Worm (Caenorhabditis elegans) whole organism, late embryonic: ENCODE results near the gene fipr-25.

Source experiments
- C08G9.2 ChIP-seq: sonication (generic microtip); optimal IDR thresholded peaks from 2 replicates; lab custom pipeline; 2016; ENCODE audit warnings: mild to moderate bottlenecking, missing genetic modification characterization, moderate library complexity, missing compliant biosample characterization
- K02D7.2 ChIP-seq: sonication (generic microtip); optimal IDR thresholded peaks from 2 replicates; lab custom pipeline; 2017; ENCODE audit warnings: mild to moderate bottlenecking, missing genetic modification characterization, missing compliant biosample characterization
- T23F11.4 ChIP-seq: fragments of 200-800 bp; sonication (Bioruptor generic); optimal IDR thresholded peaks from 2 replicates; lab custom pipeline; 2018; ENCODE audit warnings: mild to moderate bottlenecking, missing genetic modification characterization, missing compliant biosample characterization
- Y22D7AL.16 ChIP-seq: sonication (generic microtip); optimal IDR thresholded peaks from 2 replicates; lab custom pipeline; 2016; ENCODE audit warnings: missing genetic modification characterization, missing compliant biosample characterization
- ahr-1 ChIP-seq: sonication (generic microtip); optimal IDR thresholded peaks from 2 replicates; lab custom pipeline; 2016; ENCODE audit warnings: missing genetic modification characterization, missing compliant biosample characterization
- ceh-14 ChIP-seq: sonication (generic microtip); optimal IDR thresholded peaks from 2 replicates; lab custom pipeline; 2016; ENCODE audit warnings: missing genotype, missing genetic modification characterization, missing compliant biosample characterization
- ceh-18 ChIP-seq: sonication (generic microtip); optimal IDR thresholded peaks from 2 replicates; lab custom pipeline; 2016; ENCODE audit warnings: missing genetic modification characterization, missing compliant biosample characterization
- ceh-19 ChIP-seq: fragments of 200-800 bp; sonication (Bioruptor generic); optimal IDR thresholded peaks from 2 replicates; lab custom pipeline; 2018; ENCODE audit warnings: mild to moderate bottlenecking, missing genetic modification characterization, missing compliant biosample characterization
- ceh-22 ChIP-seq: sonication (generic microtip); optimal IDR thresholded peaks from 2 replicates; lab custom pipeline; 2017; ENCODE audit warnings: missing biosample characterization, missing genetic modification characterization
- ceh-34 ChIP-seq: sonication (generic microtip); optimal IDR thresholded peaks from 2 replicates; lab custom pipeline; 2016; ENCODE audit warnings: mild to moderate bottlenecking, missing genetic modification characterization, missing compliant biosample characterization
- ceh-48 ChIP-seq: sonication (generic microtip); optimal IDR thresholded peaks from 2 replicates; lab custom pipeline; 2016; ENCODE audit warnings: missing genetic modification characterization, inconsistent platforms, missing compliant biosample characterization
- ceh-6 ChIP-seq: fragments of 200-800 bp; sonication (Bioruptor generic); optimal IDR thresholded peaks from 2 replicates; lab custom pipeline; 2018; ENCODE audit warnings: mild to moderate bottlenecking, missing genetic modification characterization, missing compliant biosample characterization
- ceh-9 ChIP-seq: sonication (generic microtip); optimal IDR thresholded peaks from 2 replicates; lab custom pipeline; 2016; ENCODE audit warnings: mild to moderate bottlenecking, missing genetic modification characterization, inconsistent platforms, missing compliant biosample characterization
- che-1 ChIP-seq: sonication (generic microtip); optimal IDR thresholded peaks from 2 replicates; lab custom pipeline; 2016; ENCODE audit warnings: mild to moderate bottlenecking, missing genetic modification characterization, missing compliant biosample characterization
- elt-2 ChIP-seq: sonication (generic microtip); optimal IDR thresholded peaks from 2 replicates; lab custom pipeline; 2016; ENCODE audit warnings: missing genetic modification reagents, missing genetic modification characterization, missing compliant biosample characterization
- fax-1 ChIP-seq: sonication (generic microtip); optimal IDR thresholded peaks from 2 replicates; lab custom pipeline; 2016; ENCODE audit warnings: missing genotype, missing genetic modification characterization, missing compliant biosample characterization
- fkh-6 ChIP-seq: sonication (generic microtip); optimal IDR thresholded peaks from 2 replicates; lab custom pipeline; 2016; ENCODE audit warnings: missing genetic modification characterization, missing compliant biosample characterization
- gmeb-2 ChIP-seq: sonication (generic microtip); optimal IDR thresholded peaks from 2 replicates; lab custom pipeline; 2016; ENCODE audit warnings: missing genetic modification characterization, inconsistent platforms, missing compliant biosample characterization
- hlh-13 ChIP-seq: fragments of 200-800 bp; sonication (Bioruptor generic); optimal IDR thresholded peaks from 2 replicates; lab custom pipeline; 2018; ENCODE audit warnings: mild to moderate bottlenecking, missing genetic modification characterization, missing compliant biosample characterization
- hlh-30 ChIP-seq: sonication (generic microtip); optimal IDR thresholded peaks from 2 replicates; lab custom pipeline; 2017; ENCODE audit warnings: antibody characterized with exemption, missing genetic modification characterization, missing compliant biosample characterization; ENCODE audit not compliant: insufficient read depth
- lin-11 ChIP-seq: fragments of 200-800 bp; sonication (Bioruptor generic); optimal IDR thresholded peaks from 2 replicates; lab custom pipeline; 2018; ENCODE audit warnings: mild to moderate bottlenecking, missing genetic modification characterization, missing compliant biosample characterization
- madf-2 ChIP-seq: sonication (generic microtip); optimal IDR thresholded peaks from 2 replicates; lab custom pipeline; 2017; ENCODE audit warnings: missing genetic modification characterization, missing compliant biosample characterization
- nfya-1 ChIP-seq: sonication (generic microtip); optimal IDR thresholded peaks from 2 replicates; lab custom pipeline; 2017; ENCODE audit warnings: missing genetic modification characterization, mild to moderate bottlenecking, missing compliant biosample characterization, antibody characterized with exemption, moderate library complexity
- nhr-11 ChIP-seq: fragments of 150-350 bp; optimal IDR thresholded peaks from 2 replicates; lab custom pipeline; 2014; ENCODE audit warnings: missing biosample characterization, missing genetic modification characterization
- pha-2 ChIP-seq: sonication (generic microtip); optimal IDR thresholded peaks from 2 replicates; lab custom pipeline; 2017; ENCODE audit warnings: mild to moderate bottlenecking, missing genetic modification characterization, missing compliant biosample characterization
- pha-4 ChIP-seq: fragments of 150-350 bp; optimal IDR thresholded peaks from 2 replicates; lab custom pipeline; 2018; ENCODE audit warnings: missing biosample characterization, missing genetic modification reagents, missing genetic modification characterization
- ref-2 ChIP-seq: sonication (generic microtip); optimal IDR thresholded peaks from 2 replicates; lab custom pipeline; 2016; ENCODE audit warnings: missing genetic modification characterization, missing compliant biosample characterization
- rnt-1 ChIP-seq: sonication (generic microtip); optimal IDR thresholded peaks from 2 replicates; lab custom pipeline; 2016; ENCODE audit warnings: missing genetic modification characterization, missing compliant biosample characterization
- sox-2 ChIP-seq: fragments of 200-800 bp; sonication (Bioruptor generic); IDR thresholded peaks from 2 replicates; pipeline ENCODE4 v1.3.6; 2022; ENCODE audit warnings: missing genetic modification reagents, missing genetic modification characterization, missing compliant biosample characterization
- tbx-7 ChIP-seq: sonication (generic microtip); optimal IDR thresholded peaks from 2 replicates; lab custom pipeline; 2016; ENCODE audit warnings: missing genotype, missing genetic modification characterization, missing compliant biosample characterization
- unc-3 ChIP-seq, 2 experiments: fragments of 200-800 bp in 1 of 2; sonication (Bioruptor generic) in 1 of 2; sonication (generic microtip) in 1 of 2; conservative IDR thresholded peaks in 1 of 2; optimal IDR thresholded peaks in 1 of 2; 2 replicates each; pipeline versions ENCODE4 v1.3.6 to Lab custom; 2016 to 2022; ENCODE audit warnings: missing compliant biosample characterization in 2 of 2, missing genetic modification characterization in 2 of 2, missing genetic modification reagents in 1 of 2
- unc-55 ChIP-seq: sonication (generic microtip); optimal IDR thresholded peaks from 2 replicates; lab custom pipeline; 2017; ENCODE audit warnings: missing biosample characterization, missing genetic modification reagents, missing genetic modification characterization

fipr-25 gene

ce11 chrV:1989220-1989619 is 32.0 kb downstream of the fipr-25 start:
- no peak for TF ChIP-seq fkh-6 (tag; lab: Kevin White, UChicago)
- TF ChIP-seq ceh-6 (GFP tag; lab: Kevin White, UChicago), result no peak
- no peak for TF ChIP-seq che-1
- TF ChIP-seq T23F11.4 (GFP tag; lab: Kevin White, UChicago), result no peak
- TF ChIP-seq unc-3 (GFP tag; conservative IDR thresholded peaks at IDR 0.05; lab: Robert Waterston, UW), result no peak
- TF ChIP-seq unc-3 (tag; optimal IDR thresholded peaks at IDR 0.05; lab: Kevin White, UChicago), result no peak
- TF ChIP-seq madf-2 (tag; lab: Kevin White, UChicago), result no peak
- TF ChIP-seq ceh-18 (tag; lab: Kevin White, UChicago), result no peak
- TF ChIP-seq rnt-1 (tag; lab: Kevin White, UChicago), result no peak
- TF ChIP-seq C08G9.2 (tag; lab: Kevin White, UChicago), result no peak
- TF ChIP-seq hlh-13, result no peak
- no peak for TF ChIP-seq ceh-14 (tag; lab: Kevin White, UChicago)
- no peak for TF ChIP-seq pha-2 (tag; lab: Kevin White, UChicago)
- no peak for TF ChIP-seq pha-4 (tag; lab: Kevin White, UChicago)
- TF ChIP-seq, all 69 proteins: peak for 0

- TF ChIP-seq hlh-13, result no peak
- no peak for TF ChIP-seq ceh-48
- TF ChIP-seq ceh-6 (GFP tag; lab: Kevin White, UChicago), result no peak
- TF ChIP-seq ceh-19 (GFP tag; lab: Kevin White, UChicago), result no peak
- TF ChIP-seq hlh-30, result no peak
- no peak for TF ChIP-seq ref-2
- TF ChIP-seq ceh-34 (tag; lab: Kevin White, UChicago), result no peak
- TF ChIP-seq unc-55, result no peak
Measured at ce11 chrV:1991381-1991780, 34.2 kb downstream of the fipr-25 start.

DNA sequence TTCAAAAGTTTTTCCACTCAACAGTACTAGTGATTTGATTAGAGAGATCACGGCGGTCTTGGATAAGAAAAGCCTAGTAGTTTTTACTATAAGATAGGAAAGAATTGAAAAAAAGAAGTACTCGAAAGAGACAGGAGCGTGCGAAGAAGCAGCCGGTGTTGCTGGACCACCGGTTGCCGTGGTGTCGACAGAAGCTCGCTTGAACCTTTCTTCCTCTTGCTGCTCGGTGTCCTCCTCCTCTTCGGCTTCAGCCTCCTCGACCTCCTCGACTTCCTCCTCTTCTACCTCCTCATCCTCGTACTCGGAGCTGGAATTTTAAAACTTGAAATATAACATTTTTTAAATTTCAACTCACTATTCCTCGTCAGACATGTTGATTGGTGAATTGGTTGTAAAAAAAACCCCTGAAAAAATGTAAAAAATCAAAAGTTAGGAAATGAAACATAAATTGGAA is 35.3 kb downstream of the fipr-25 start, which contains the start of gene tnt-4:
Gene tnt-4 (minus strand): TSS at position 404 of the 454 bp plus-strand sequence.
- no peak for TF ChIP-seq pha-4 (tag; lab: Kevin White, UChicago)
- no peak for TF ChIP-seq Y22D7AL.16
- TF ChIP-seq fax-1 (tag; lab: Kevin White, UChicago), result no peak
- TF ChIP-seq ceh-22, result peak; percentile 47
- TF ChIP-seq ceh-9, result no peak
- no peak for TF ChIP-seq K02D7.2

- TF ChIP-seq fax-1 (tag; lab: Kevin White, UChicago), result no peak
- TF ChIP-seq elt-2 (tag; lab: Kevin White, UChicago), result peak; percentile 69
Measured at ce11 chrV:1998358-1998757, 41.1 kb downstream of the fipr-25 start.

DNA sequence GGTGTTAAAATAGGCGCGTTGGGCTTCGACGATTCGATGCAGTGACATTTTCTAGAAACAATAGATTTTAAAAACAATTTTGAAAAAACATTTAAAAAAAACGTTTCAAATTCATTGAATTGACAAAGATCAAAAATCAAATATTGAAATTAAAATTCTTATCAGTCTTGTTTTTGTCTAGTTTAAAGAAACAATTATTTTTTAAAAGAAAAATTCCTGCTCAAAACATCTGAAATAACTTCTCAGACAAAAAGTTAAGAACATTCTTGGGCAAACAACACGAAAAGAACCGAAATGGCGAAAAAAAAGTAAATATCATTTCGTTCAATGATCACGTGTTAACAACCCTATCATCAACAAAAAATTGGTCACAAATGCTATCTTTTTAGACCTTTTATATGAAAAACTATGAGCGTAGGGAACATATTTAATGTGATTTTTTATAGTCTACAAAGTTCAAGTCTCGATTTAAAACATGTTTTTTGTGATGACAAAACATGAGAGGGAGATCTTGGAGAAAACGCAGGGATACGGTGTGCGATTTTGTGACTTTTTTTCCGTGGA is 42.4 kb downstream of the fipr-25 start, which contains the start of gene alh-5:
Gene alh-5 (minus strand): TSS at position 51 of the 564 bp plus-strand sequence.
- no peak for TF ChIP-seq lin-11 (tag; lab: Kevin White, UChicago)
- TF ChIP-seq tbx-7, result no peak
- no peak for TF ChIP-seq ahr-1 (tag; lab: Kevin White, UChicago)
- no peak for TF ChIP-seq nhr-11 (tag; lab: Kevin White, UChicago)
- no peak for TF ChIP-seq nfya-1 (tag; lab: Kevin White, UChicago)
- no peak for TF ChIP-seq gmeb-2 (tag; lab: Kevin White, UChicago)
- TF ChIP-seq C08G9.2 (tag; lab: Kevin White, UChicago), result no peak
- TF ChIP-seq sox-2, result no peak
- no peak for TF ChIP-seq ceh-18 (tag; lab: Kevin White, UChicago)
